Worm (Caenorhabditis elegans) whole organism, L1 larva: ENCODE data around the gene AH9.1.

Source experiments
- C04F5.9 ChIP-seq: sonication (generic microtip); optimal IDR thresholded peaks from 2 replicates; lab custom pipeline; 2016; ENCODE audit warnings: missing genetic modification characterization, missing compliant biosample characterization
- F16B12.6 ChIP-seq: fragments of 150-350 bp; optimal IDR thresholded peaks from 2 replicates; lab custom pipeline; 2014; ENCODE audit warnings: missing biosample characterization, missing genetic modification characterization
- Y116A8C.19 ChIP-seq: sonication (generic microtip); optimal IDR thresholded peaks from 2 replicates; lab custom pipeline; 2016; ENCODE audit warnings: missing compliant biosample characterization, missing genetic modification characterization, borderline replicate concordance
- aha-1 ChIP-seq: fragments of 150-350 bp; optimal IDR thresholded peaks from 2 replicates; lab custom pipeline; 2014; ENCODE audit warnings: missing biosample characterization, missing genetic modification characterization
- aly-2 ChIP-seq: fragments of 150-350 bp; optimal IDR thresholded peaks from 2 replicates; lab custom pipeline; 2014; ENCODE audit warnings: missing biosample characterization, missing genetic modification characterization
- ama-1 ChIP-seq: fragments of 150-350 bp; optimal IDR thresholded peaks from 2 replicates; lab custom pipeline; 2014
- blmp-1 ChIP-seq: fragments of 150-350 bp; optimal IDR thresholded peaks from 2 replicates; lab custom pipeline; 2014; ENCODE audit warnings: missing biosample characterization, missing genetic modification characterization
- ceh-8 ChIP-seq: fragments of 200-800 bp; sonication (Bioruptor generic); optimal IDR thresholded peaks from 2 replicates; lab custom pipeline; 2018; ENCODE audit warnings: mild to moderate bottlenecking, missing genetic modification characterization, moderate library complexity, missing compliant biosample characterization
- ceh-82 ChIP-seq, 3 experiments: fragments of 150-350 bp in 1 of 3; sonication (generic microtip) in 2 of 3; optimal IDR thresholded peaks; 2 replicates each; lab custom pipeline; 2014 to 2017; ENCODE audit warnings: missing biosample characterization in 3 of 3, missing genetic modification characterization in 3 of 3
- ceh-90 ChIP-seq: sonication (generic microtip); optimal IDR thresholded peaks from 2 replicates; lab custom pipeline; 2016; ENCODE audit warnings: missing genetic modification characterization, missing compliant biosample characterization
- ces-1 ChIP-seq: fragments of 150-350 bp; optimal IDR thresholded peaks from 2 replicates; lab custom pipeline; 2014; ENCODE audit warnings: missing biosample characterization, missing genetic modification reagents, missing genetic modification characterization
- dsc-1 ChIP-seq: sonication (generic microtip); optimal IDR thresholded peaks from 2 replicates; lab custom pipeline; 2016; ENCODE audit warnings: mild to moderate bottlenecking, missing genetic modification characterization, missing compliant biosample characterization
- efl-1 ChIP-seq, 4 experiments: fragments of 150-350 bp; optimal IDR thresholded peaks in 3 of 4; peaks in 1 of 4; 1 replicate in 1 of 4; 2 replicates in 3 of 4; lab custom pipeline; 2014; ENCODE audit warnings: missing biosample characterization in 2 of 4, missing genetic modification characterization in 2 of 4, missing genetic modification reagents in 2 of 4
- egl-13 ChIP-seq: sonication (generic microtip); optimal IDR thresholded peaks from 2 replicates; lab custom pipeline; 2016; ENCODE audit warnings: missing genotype, missing genetic modification reagents, missing genetic modification characterization, missing compliant biosample characterization
- egl-27 ChIP-seq, 2 experiments: fragments of 150-350 bp in 1 of 2; sonication (generic microtip); optimal IDR thresholded peaks; 3 replicates each; lab custom pipeline; 2017 to 2018; ENCODE audit warnings: missing biosample characterization in 2 of 2, missing genetic modification characterization in 2 of 2, missing genetic modification reagents in 2 of 2
- elt-3 ChIP-seq, 6 experiments: fragments of 150-350 bp in 1 of 6; sonication (generic microtip); optimal IDR thresholded peaks; 2 replicates each; lab custom pipeline; 2017 to 2018; ENCODE audit warnings: missing biosample characterization in 6 of 6, missing genetic modification characterization in 6 of 6, inconsistent platforms in 1 of 6
- ets-5 ChIP-seq: fragments of 200-800 bp; sonication (Bioruptor generic); IDR thresholded peaks from 2 replicates; pipeline ENCODE4 v1.3.6; 2022; ENCODE audit warnings: missing genetic modification characterization, missing compliant biosample characterization
- fkh-10 ChIP-seq: sonication (generic microtip); optimal IDR thresholded peaks from 2 replicates; lab custom pipeline; 2017; ENCODE audit warnings: missing biosample characterization, missing genetic modification reagents, missing genetic modification characterization
- fkh-8 ChIP-seq: sonication (generic microtip); optimal IDR thresholded peaks from 2 replicates; lab custom pipeline; 2016; ENCODE audit warnings: mild to moderate bottlenecking, missing genetic modification characterization, missing compliant biosample characterization
- fos-1 ChIP-seq: fragments of 150-350 bp; optimal IDR thresholded peaks from 2 replicates; lab custom pipeline; 2014; ENCODE audit warnings: missing biosample characterization, missing genetic modification characterization
- grh-1 ChIP-seq: fragments of 200-800 bp; sonication (Bioruptor generic); IDR thresholded peaks from 2 replicates; pipeline ENCODE4 v1.3.6; 2022; ENCODE audit warnings: missing genetic modification reagents, missing genetic modification characterization, missing compliant biosample characterization
- hlh-17 ChIP-seq: fragments of 200-800 bp; sonication (Bioruptor generic); optimal IDR thresholded peaks from 2 replicates; lab custom pipeline; 2018; ENCODE audit warnings: missing genetic modification characterization, mild to moderate bottlenecking, missing compliant biosample characterization, moderate library complexity, borderline replicate concordance
- hpl-2 ChIP-seq: fragments of 150-350 bp; optimal IDR thresholded peaks from 2 replicates; lab custom pipeline; 2014; ENCODE audit warnings: missing biosample characterization, missing genetic modification reagents, missing genetic modification characterization
- irx-1 ChIP-seq: sonication (generic microtip); optimal IDR thresholded peaks from 2 replicates; lab custom pipeline; 2016; ENCODE audit warnings: missing genetic modification characterization, missing compliant biosample characterization
- jun-1 ChIP-seq: fragments of 150-350 bp; optimal IDR thresholded peaks from 2 replicates; lab custom pipeline; 2014; ENCODE audit warnings: missing biosample characterization, missing genetic modification reagents, missing genetic modification characterization
- lin-13 ChIP-seq: fragments of 150-350 bp; optimal IDR thresholded peaks from 2 replicates; lab custom pipeline; 2014; ENCODE audit warnings: missing biosample characterization, missing genetic modification reagents, missing genetic modification characterization
- lin-14 ChIP-seq: fragments of 200-800 bp; sonication (Bioruptor generic); optimal IDR thresholded peaks from 2 replicates; lab custom pipeline; 2018; ENCODE audit warnings: mild to moderate bottlenecking, missing genetic modification characterization, moderate library complexity, missing compliant biosample characterization
- lin-15B ChIP-seq: fragments of 150-350 bp; sonication (generic microtip); optimal IDR thresholded peaks from 3 replicates; lab custom pipeline; 2014; ENCODE audit warnings: missing biosample characterization, missing genetic modification characterization
- lin-35 ChIP-seq, 2 experiments: fragments of 150-350 bp; optimal IDR thresholded peaks; 2 replicates each; lab custom pipeline; 2014; ENCODE audit warnings: missing biosample characterization in 2 of 2, missing genetic modification characterization in 2 of 2, missing genetic modification reagents in 2 of 2
- lin-39 ChIP-seq: fragments of 150-350 bp; optimal IDR thresholded peaks from 2 replicates; lab custom pipeline; 2014; ENCODE audit warnings: missing biosample characterization, missing genetic modification reagents, missing genetic modification characterization
- lsy-2 ChIP-seq, 2 experiments: fragments of 150-350 bp; optimal IDR thresholded peaks; 2 replicates each; lab custom pipeline; 2014; ENCODE audit warnings: missing biosample characterization in 2 of 2, missing genetic modification characterization in 2 of 2
- mab-9 ChIP-seq: fragments of 200-800 bp; sonication (Bioruptor generic); IDR thresholded peaks from 2 replicates; pipeline ENCODE4 v1.3.6; 2022; ENCODE audit warnings: missing genetic modification reagents, missing genetic modification characterization, missing compliant biosample characterization
- mef-2 ChIP-seq: fragments of 150-350 bp; optimal IDR thresholded peaks from 2 replicates; lab custom pipeline; 2014; ENCODE audit warnings: missing biosample characterization, missing genetic modification characterization
- mep-1 ChIP-seq: fragments of 150-350 bp; optimal IDR thresholded peaks from 2 replicates; lab custom pipeline; 2014; ENCODE audit warnings: missing biosample characterization, missing genetic modification characterization
- nhr-12 ChIP-seq: sonication (generic microtip); optimal IDR thresholded peaks from 2 replicates; lab custom pipeline; 2017; ENCODE audit warnings: missing biosample characterization, missing genetic modification characterization
- nhr-28 ChIP-seq: fragments of 150-350 bp; optimal IDR thresholded peaks from 2 replicates; lab custom pipeline; 2014; ENCODE audit warnings: missing biosample characterization, missing genetic modification characterization
- nhr-71 ChIP-seq: sonication (generic microtip); optimal IDR thresholded peaks from 2 replicates; lab custom pipeline; 2016; ENCODE audit warnings: mild to moderate bottlenecking, missing genetic modification characterization, moderate library complexity, missing compliant biosample characterization
- nhr-76 ChIP-seq: sonication (generic microtip); optimal IDR thresholded peaks from 2 replicates; lab custom pipeline; 2017; ENCODE audit warnings: missing biosample characterization, missing genetic modification characterization
- nhr-77 ChIP-seq: fragments of 150-350 bp; optimal IDR thresholded peaks from 2 replicates; lab custom pipeline; 2014; ENCODE audit warnings: missing biosample characterization, missing genetic modification characterization
- nhr-84 ChIP-seq: sonication (generic microtip); optimal IDR thresholded peaks from 2 replicates; lab custom pipeline; 2017; ENCODE audit warnings: missing biosample characterization, missing genetic modification characterization
- nhr-90 ChIP-seq: sonication (generic microtip); optimal IDR thresholded peaks from 2 replicates; lab custom pipeline; 2016; ENCODE audit warnings: mild to moderate bottlenecking, missing genetic modification characterization, missing compliant biosample characterization; ENCODE audit not compliant: poor library complexity
- pag-3 ChIP-seq: sonication (generic microtip); optimal IDR thresholded peaks from 2 replicates; lab custom pipeline; 2017; ENCODE audit warnings: missing genetic modification characterization, mild to moderate bottlenecking, missing compliant biosample characterization, antibody characterized with exemption, borderline replicate concordance; ENCODE audit not compliant: insufficient read depth
- rnt-1 ChIP-seq: sonication (generic microtip); optimal IDR thresholded peaks from 2 replicates; lab custom pipeline; 2016; ENCODE audit warnings: mild to moderate bottlenecking, missing genetic modification characterization, moderate library complexity, missing compliant biosample characterization
- snpc-4 ChIP-seq: fragments of 150-350 bp; optimal IDR thresholded peaks from 2 replicates; lab custom pipeline; 2014; ENCODE audit warnings: missing biosample characterization, missing genetic modification characterization
- sox-4 ChIP-seq: sonication (generic microtip); optimal IDR thresholded peaks from 2 replicates; lab custom pipeline; 2016; ENCODE audit warnings: missing genetic modification characterization, missing compliant biosample characterization
- sptf-1 ChIP-seq: fragments of 150-350 bp; optimal IDR thresholded peaks from 2 replicates; lab custom pipeline; 2014; ENCODE audit warnings: missing biosample characterization, missing genetic modification characterization
- unc-130 ChIP-seq: fragments of 150-350 bp; optimal IDR thresholded peaks from 2 replicates; lab custom pipeline; 2017; ENCODE audit warnings: missing biosample characterization, missing genetic modification characterization, inconsistent platforms
- unc-98 ChIP-seq: fragments of 200-800 bp; sonication (Bioruptor generic); IDR thresholded peaks from 2 replicates; pipeline ENCODE4 v1.3.6; 2022; ENCODE audit warnings: missing genetic modification characterization, missing compliant biosample characterization
- xbp-1 ChIP-seq: sonication (generic microtip); optimal IDR thresholded peaks from 2 replicates; lab custom pipeline; 2016; ENCODE audit warnings: missing genetic modification characterization, missing compliant biosample characterization
- zag-1 ChIP-seq: fragments of 150-350 bp; optimal IDR thresholded peaks from 2 replicates; lab custom pipeline; 2014; ENCODE audit warnings: missing biosample characterization, missing genetic modification characterization
- zip-4 ChIP-seq: fragments of 200-800 bp; sonication (Bioruptor generic); optimal IDR thresholded peaks from 2 replicates; lab custom pipeline; 2018; ENCODE audit warnings: mild to moderate bottlenecking, missing genetic modification characterization, moderate library complexity, missing compliant biosample characterization
- ztf-11 ChIP-seq, 2 experiments: sonication (generic microtip); optimal IDR thresholded peaks; 2 replicates each; lab custom pipeline; 2016 to 2017; ENCODE audit warnings: missing genetic modification characterization in 2 of 2, missing biosample characterization in 1 of 2, missing compliant biosample characterization in 1 of 2
- ztf-4 ChIP-seq: fragments of 150-350 bp; optimal IDR thresholded peaks from 2 replicates; lab custom pipeline; 2014; ENCODE audit warnings: missing biosample characterization, missing genetic modification characterization

AH9.1 gene

ce11 chrX:2226875-2227355 lies 19.9 kb downstream of the AH9.1 start (continued):
- TF ChIP-seq mab-9 (GFP tag; lab: Robert Waterston, UW) (no peak), lin-14 (GFP tag; lab: Kevin White, UChicago) (peak; percentile 71), blmp-1 (peak; percentile 17), rnt-1 (tag; lab: Kevin White, UChicago) (peak; percentile 67), mef-2 (no peak), unc-130 (tag; lab: Kevin White, UChicago) (peak; percentile 29), lin-15B (tag; lab: Kevin White, UChicago) (no peak), lin-39 (tag; lab: Kevin White, UChicago) (no peak), irx-1 (tag; lab: Kevin White, UChicago) (peak; percentile 46), egl-13 (tag; lab: Kevin White, UChicago) (peak; percentile 36), F16B12.6 (tag; lab: Kevin White, UChicago) (peak; percentile 12), nhr-76 (tag; lab: Kevin White, UChicago) (no peak), hpl-2 (GFP tag; lab: Kevin White, UChicago) (no peak), sptf-1 (tag; lab: Kevin White, UChicago) (no peak), nhr-90 (tag; lab: Kevin White, UChicago) (peak; percentile 76), fkh-10 (GFP tag; lab: Kevin White, UChicago) (peak; percentile 54), aha-1 (tag; lab: Kevin White, UChicago) (no peak), sox-4 (tag; lab: Kevin White, UChicago) (peak; percentile 0), aly-2 (tag; lab: Kevin White, UChicago) (no peak), lin-13 (GFP tag; lab: Kevin White, UChicago) (peak; percentile 61), nhr-71 (peak; percentile 77), grh-1 (GFP tag; lab: Robert Waterston, UW) (no peak), Y116A8C.19 (no peak), fkh-8 (tag; lab: Kevin White, UChicago) (peak; percentile 69), ceh-82 (tag; optimal IDR thresholded peaks at IDR 0.05; lab: Kevin White, UChicago) (peak; percentile 26 to 75 (median 61)), nhr-12 (tag; lab: Kevin White, UChicago) (no peak), ceh-8 (GFP tag; lab: Kevin White, UChicago) (no peak), C04F5.9 (peak; percentile 24), snpc-4 (tag; lab: Kevin White, UChicago) (no peak), zip-4 (GFP tag; lab: Kevin White, UChicago) (peak; percentile 43), efl-1 (optimal IDR thresholded peaks at IDR 0.05; lab: Kevin White, UChicago) (peak; percentile 14 to 41), efl-1 (GFP tag; optimal IDR thresholded peaks at IDR 0.05 in 1 of 2; lab: Kevin White, UChicago) (peak in 1 of 2 experiments; percentile 94), ama-1 (no peak), ztf-4 (tag; lab: Kevin White, UChicago) (no peak), ces-1 (GFP tag; lab: Kevin White, UChicago) (no peak), nhr-84 (no peak), lin-35 (GFP tag; optimal IDR thresholded peaks at IDR 0.05; lab: Kevin White, UChicago) (peak; percentile 35 to 67), ztf-11 (tag; optimal IDR thresholded peaks at IDR 0.05; lab: Kevin White, UChicago) (no peak), elt-3 (tag; optimal IDR thresholded peaks at IDR 0.05; lab: Kevin White, UChicago) (peak in 1 of 6 experiments; percentile 53), fos-1 (peak; percentile 33), dsc-1 (tag; lab: Kevin White, UChicago) (peak; percentile 77), jun-1 (tag; lab: Kevin White, UChicago) (peak; percentile 79), ets-5 (GFP tag; lab: Robert Waterston, UW) (no peak), lsy-2 (tag; optimal IDR thresholded peaks at IDR 0.05; lab: Kevin White, UChicago) (peak; percentile 58 to 78), nhr-77 (tag; lab: Kevin White, UChicago) (peak; percentile 49), egl-27 (tag; optimal IDR thresholded peaks at IDR 0.05; lab: Kevin White, UChicago) (peak in 1 of 2 experiments; percentile 46), mep-1 (tag; lab: Kevin White, UChicago) (peak; percentile 52), pag-3 (tag; lab: Kevin White, UChicago) (peak; percentile 48), nhr-28 (tag; lab: Kevin White, UChicago) (no peak), unc-98 (GFP tag; lab: Robert Waterston, UW) (0 out of 2 replicates have a peak, but pooled peaks have one; percentile 28), xbp-1 (peak; percentile 60), hlh-17 (no peak), ceh-90 (tag; lab: Kevin White, UChicago) (no peak), zag-1 (no peak)
- TF ChIP-seq, all 84 proteins: peak for 46
